Worm (Caenorhabditis elegans): ENCODE measurements around the gene C10A4.7.

C10A4.7 gene

ce11 chrX:7437949-7438348, 22.6 kb upstream of the C10A4.7 start, which contains the start of gene C01C10.2:
TSS of gene C01C10.2 (minus strand) at chrX:7438118.
- TF ChIP-seq nhr-2 (tag; optimal IDR thresholded peaks at IDR 0.05) (no peak), elt-1 (tag; optimal IDR thresholded peaks at IDR 0.05; ENCODE audit: borderline replicate concordance, insufficient read depth) (no peak), ham-2 (GFP tag; optimal IDR thresholded peaks at IDR 0.05) (no peak), unc-120 (tag; optimal IDR thresholded peaks at IDR 0.05; ENCODE audit: poor library complexity, severe bottlenecking) (no peak), ceh-83 (GFP tag; optimal IDR thresholded peaks at IDR 0.05) (no peak), hlh-1 (tag; optimal IDR thresholded peaks at IDR 0.05) (no peak), cnd-1 (tag; optimal IDR thresholded peaks at IDR 0.05) (no peak), nhr-76 (tag; optimal IDR thresholded peaks at IDR 0.05) (no peak), ces-1 (GFP tag; optimal IDR thresholded peaks at IDR 0.05) (peak; percentile 21)

- no peak for TF ChIP-seq bed-3 (GFP tag; optimal IDR thresholded peaks at IDR 0.05)
- TF ChIP-seq lin-13 (tag; optimal IDR thresholded peaks at IDR 0.05) = no peak
- no peak for TF ChIP-seq ceh-43 (GFP tag; optimal IDR thresholded peaks at IDR 0.05)
- TF ChIP-seq lin-32 (GFP tag; optimal IDR thresholded peaks at IDR 0.05) = no peak
- TF ChIP-seq M03D4.4 (tag; optimal IDR thresholded peaks at IDR 0.05) = no peak
- TF ChIP-seq nhr-12 (tag; optimal IDR thresholded peaks at IDR 0.05) = no peak
- no peak for TF ChIP-seq pha-4 (tag; optimal IDR thresholded peaks at IDR 0.05)
- TF ChIP-seq elt-1 (tag; optimal IDR thresholded peaks at IDR 0.05; ENCODE audit: borderline replicate concordance, insufficient read depth) = no peak
- TF ChIP-seq nhr-2 (tag; optimal IDR thresholded peaks at IDR 0.05) = no peak
- TF ChIP-seq tbx-8 (GFP tag; optimal IDR thresholded peaks at IDR 0.05) = no peak
- no peak for TF ChIP-seq mab-5 (tag; optimal IDR thresholded peaks at IDR 0.05)
These were observed 21.6 kb upstream of the C10A4.7 start for ce11 chrX:7436912-7437311.

- no peak for TF ChIP-seq zip-8 (tag; optimal IDR thresholded peaks at IDR 0.05)
- no peak for TF ChIP-seq drap-1 (GFP tag; optimal IDR thresholded peaks at IDR 0.05)
- no peak for TF ChIP-seq tbx-8 (GFP tag; optimal IDR thresholded peaks at IDR 0.05)
- no peak for TF ChIP-seq nhr-2 (tag; optimal IDR thresholded peaks at IDR 0.05)
- no peak for TF ChIP-seq nhr-76 (tag; optimal IDR thresholded peaks at IDR 0.05)
- no peak for TF ChIP-seq unc-62 (GFP tag; optimal IDR thresholded peaks at IDR 0.05)
- TF ChIP-seq pha-4 (tag; optimal IDR thresholded peaks at IDR 0.05) = no peak
- TF ChIP-seq nhr-237 (tag; optimal IDR thresholded peaks at IDR 0.05) = no peak
- no peak for TF ChIP-seq cnd-1 (tag; optimal IDR thresholded peaks at IDR 0.05)
- TF ChIP-seq elt-1 (tag; optimal IDR thresholded peaks at IDR 0.05; ENCODE audit: borderline replicate concordance, insufficient read depth) = no peak
- no peak for TF ChIP-seq sem-2 (GFP tag; optimal IDR thresholded peaks at IDR 0.05)
These were observed 17.9 kb upstream of the C10A4.7 start, which contains the start of gene clc-5 for ce11 chrX:7433269-7433668. TSS of gene clc-5 (plus strand) at chrX:7433569.

ce11 chrX:7431165-7431564, 15.8 kb upstream of the C10A4.7 start, which contains the start of gene clc-2:
TSS of gene clc-2 (plus strand) at chrX:7431465.
- TF ChIP-seq ztf-11 (tag; optimal IDR thresholded peaks at IDR 0.05) (no peak), unc-39 (tag; optimal IDR thresholded peaks at IDR 0.05) (no peak), blmp-1 (tag; optimal IDR thresholded peaks at IDR 0.05) (no peak), hlh-1 (tag; optimal IDR thresholded peaks at IDR 0.05) (no peak), sptf-1 (tag; optimal IDR thresholded peaks at IDR 0.05) (no peak), ceh-39 (tag; optimal IDR thresholded peaks at IDR 0.05) (no peak), flh-1 (GFP tag; optimal IDR thresholded peaks at IDR 0.05) (no peak), nhr-2 (tag; optimal IDR thresholded peaks at IDR 0.05) (no peak), ham-2 (GFP tag; optimal IDR thresholded peaks at IDR 0.05) (no peak), cnd-1 (tag; optimal IDR thresholded peaks at IDR 0.05) (no peak), elt-1 (tag; optimal IDR thresholded peaks at IDR 0.05; ENCODE audit: borderline replicate concordance, insufficient read depth) (no peak), snpc-4 (tag; optimal IDR thresholded peaks at IDR 0.05) (no peak), ces-1 (GFP tag; optimal IDR thresholded peaks at IDR 0.05) (no peak), elt-3 (tag; optimal IDR thresholded peaks at IDR 0.05) (no peak), M03D4.4 (tag; optimal IDR thresholded peaks at IDR 0.05) (no peak), sem-2 (GFP tag; optimal IDR thresholded peaks at IDR 0.05) (no peak), lin-32 (GFP tag; optimal IDR thresholded peaks at IDR 0.05) (no peak), lin-13 (tag; optimal IDR thresholded peaks at IDR 0.05) (no peak), mls-2 (tag; optimal IDR thresholded peaks at IDR 0.05) (no peak)

- TF ChIP-seq ham-2 (GFP tag; optimal IDR thresholded peaks at IDR 0.05) (peak; percentile 69), bed-3 (GFP tag; optimal IDR thresholded peaks at IDR 0.05) (no peak), mls-2 (tag; optimal IDR thresholded peaks at IDR 0.05) (no peak), nhr-28 (tag; optimal IDR thresholded peaks at IDR 0.05) (no peak), sptf-1 (tag; optimal IDR thresholded peaks at IDR 0.05) (peak; percentile 44)
These were observed 15.2 kb upstream of the C10A4.7 start for ce11 chrX:7430483-7430882.

Data from whole organism, mixed stage, embryonic.